Worm (Caenorhabditis elegans): ENCODE results near the gene scrm-3.

The scrm-3 gene

ce11 chrV:3315308-3315707 is 41.7 kb downstream of the scrm-3 start, which contains the start of gene arrd-19 (continued):
- peak; percentile 31 for TF ChIP-seq snpc-4 (tag; optimal IDR thresholded peaks at IDR 0.05)
- no peak for TF ChIP-seq nhr-10 (tag; optimal IDR thresholded peaks at IDR 0.05)
- no peak for TF ChIP-seq lin-39 (tag; optimal IDR thresholded peaks at IDR 0.05)
- peak; percentile 76 for TF ChIP-seq lin-13 (GFP tag; optimal IDR thresholded peaks at IDR 0.05)
- peak; percentile 76 for TF ChIP-seq nhr-6 (tag; optimal IDR thresholded peaks at IDR 0.05)
- TF ChIP-seq unc-55 (GFP tag; optimal IDR thresholded peaks at IDR 0.05), result peak; percentile 69
- TF ChIP-seq F13H6.1 (tag; optimal IDR thresholded peaks at IDR 0.05), result peak; percentile 91
- peak; percentile 72 for TF ChIP-seq fos-1 (tag; optimal IDR thresholded peaks at IDR 0.05)
- no peak for TF ChIP-seq mab-5 (tag; optimal IDR thresholded peaks at IDR 0.05)
- TF ChIP-seq C34F6.9 (tag; optimal IDR thresholded peaks at IDR 0.05), result peak; percentile 91
- peak; percentile 64 for TF ChIP-seq sem-4 (tag; optimal IDR thresholded peaks at IDR 0.05)
- TF ChIP-seq unc-62 (GFP tag; optimal IDR thresholded peaks at IDR 0.05), result no peak
- TF ChIP-seq nhr-237 (tag; optimal IDR thresholded peaks at IDR 0.05), result no peak
- TF ChIP-seq zag-1 (tag; optimal IDR thresholded peaks at IDR 0.05), result peak; percentile 64
- no peak for TF ChIP-seq elt-1 (tag; optimal IDR thresholded peaks at IDR 0.05)
- no peak for TF ChIP-seq peb-1 (tag; optimal IDR thresholded peaks at IDR 0.05)
- TF ChIP-seq blmp-1 (tag; optimal IDR thresholded peaks at IDR 0.05; ENCODE audit: insufficient read depth), result peak; percentile 68
- TF ChIP-seq elt-3 (tag; optimal IDR thresholded peaks at IDR 0.05), result no peak
- no peak for TF ChIP-seq Y55F3AM.14 (GFP tag; optimal IDR thresholded peaks at IDR 0.05)
- TF ChIP-seq R02D3.7 (tag; optimal IDR thresholded peaks at IDR 0.05), result no peak
- TF ChIP-seq alr-1 (tag; optimal IDR thresholded peaks at IDR 0.05), result no peak
- TF ChIP-seq ZK546.5 (tag; optimal IDR thresholded peaks at IDR 0.05), result no peak
- TF ChIP-seq nhr-11 (tag; optimal IDR thresholded peaks at IDR 0.05), result no peak
- no peak for TF ChIP-seq dmd-4 (tag; optimal IDR thresholded peaks at IDR 0.05)
- TF ChIP-seq lin-11 (tag; optimal IDR thresholded peaks at IDR 0.05), result peak; percentile 24
- TF ChIP-seq aly-2 (tag; optimal IDR thresholded peaks at IDR 0.05), result no peak

- TF ChIP-seq nhr-12 (tag; optimal IDR thresholded peaks at IDR 0.05), result no peak
- peak; percentile 59 for TF ChIP-seq C34F6.9 (tag; optimal IDR thresholded peaks at IDR 0.05)
- peak in 1 of 2 experiments; percentile 43 for TF ChIP-seq lsy-2 (tag; optimal IDR thresholded peaks at IDR 0.05)
- no peak for TF ChIP-seq mdl-1 (tag; optimal IDR thresholded peaks at IDR 0.05)
- peak; percentile 87 for TF ChIP-seq sma-9 (GFP tag; optimal IDR thresholded peaks at IDR 0.05)
- no peak for TF ChIP-seq sma-9 (tag; optimal IDR thresholded peaks at IDR 0.05)
- peak; percentile 83 for TF ChIP-seq F13H6.1 (tag; optimal IDR thresholded peaks at IDR 0.05)
- TF ChIP-seq unc-55 (GFP tag; optimal IDR thresholded peaks at IDR 0.05), result peak; percentile 40
Observed at ce11 chrV:3312067-3312666, 44.8 kb downstream of the scrm-3 start, which contains the start of gene arrd-18. Gene arrd-18 (minus strand): TSS chrV:3312117.

- TF ChIP-seq zag-1 (tag; optimal IDR thresholded peaks at IDR 0.05), result no peak
- no peak for TF ChIP-seq sma-3 (GFP tag; optimal IDR thresholded peaks at IDR 0.05)
- TF ChIP-seq lin-13 (GFP tag; optimal IDR thresholded peaks at IDR 0.05), result no peak
- TF ChIP-seq ceh-82 (tag; optimal IDR thresholded peaks at IDR 0.05), result no peak
- TF ChIP-seq sem-4 (tag; optimal IDR thresholded peaks at IDR 0.05), result no peak
Observed at ce11 chrV:3308169-3308568, 48.8 kb downstream of the scrm-3 start, which contains the start of gene srbc-3. Gene srbc-3 (plus strand): TSS chrV:3308469.
